Worm (Caenorhabditis elegans) whole organism, L4 larva: Measurements from ENCODE around the gene nck-1.

Source experiments
- R02D3.7 ChIP-seq: fragments of 150-350 bp; sonication (generic microtip); optimal IDR thresholded peaks from 3 replicates; lab custom pipeline; 2014; ENCODE audit warnings: missing biosample characterization, missing genetic modification characterization
- T20F7.1 ChIP-seq: fragments of 200-800 bp; sonication (Bioruptor generic); optimal IDR thresholded peaks from 2 replicates; lab custom pipeline; 2018; ENCODE audit warnings: mild to moderate bottlenecking, missing genetic modification characterization, missing compliant biosample characterization
- T26A8.4 ChIP-seq: fragments of 200-800 bp; sonication (Bioruptor generic); IDR thresholded peaks from 2 replicates; pipeline ENCODE4 v1.3.6; 2022; ENCODE audit warnings: missing genetic modification characterization, missing compliant biosample characterization
- Y105C5A.15 ChIP-seq: fragments of 200-800 bp; sonication (Bioruptor generic); IDR thresholded peaks from 2 replicates; pipeline ENCODE4 v1.3.6; 2022; ENCODE audit warnings: missing genetic modification characterization, missing compliant biosample characterization
- aha-1 ChIP-seq: fragments of 150-350 bp; peaks from one replicate; lab custom pipeline; 2014; ENCODE audit warnings: missing biosample characterization, missing genetic modification characterization
- daf-12 ChIP-seq: fragments of 150-350 bp; optimal IDR thresholded peaks from 2 replicates; lab custom pipeline; 2014; ENCODE audit warnings: missing biosample characterization, missing genetic modification reagents, missing genetic modification characterization
- daf-16 ChIP-seq, 3 experiments: sonication (generic microtip); optimal IDR thresholded peaks; 2 replicates each; lab custom pipeline; 2016 to 2017; ENCODE audit warnings: missing genetic modification characterization in 3 of 3, missing genetic modification reagents in 3 of 3, mild to moderate bottlenecking in 2 of 3, missing compliant biosample characterization in 2 of 3, missing biosample characterization in 1 of 3, moderate library complexity in 1 of 3
- daf-19 ChIP-seq: fragments of 200-800 bp; sonication (Bioruptor generic); conservative IDR thresholded peaks from 2 replicates; pipeline ENCODE4 v1.3.6; 2022; ENCODE audit warnings: missing genetic modification characterization, missing compliant biosample characterization
- dmd-6 ChIP-seq: fragments of 200-800 bp; sonication (Bioruptor generic); IDR thresholded peaks from 2 replicates; pipeline ENCODE4 v1.3.6; 2022; ENCODE audit warnings: missing genetic modification reagents, missing genetic modification characterization, missing compliant biosample characterization
- dve-1 ChIP-seq: sonication (generic microtip); optimal IDR thresholded peaks from 2 replicates; lab custom pipeline; 2017; ENCODE audit warnings: antibody characterized with exemption, mild to moderate bottlenecking, missing genetic modification characterization, missing compliant biosample characterization; ENCODE audit not compliant: insufficient read depth
- hif-1 ChIP-seq, 2 experiments: sonication (generic microtip); optimal IDR thresholded peaks; 2 replicates each; lab custom pipeline; 2016 to 2017; ENCODE audit warnings: missing compliant biosample characterization in 2 of 2, missing genetic modification characterization in 2 of 2, missing genetic modification reagents in 2 of 2, missing genotype in 2 of 2, mild to moderate bottlenecking in 1 of 2
- hlh-11 ChIP-seq: fragments of 200-800 bp; sonication (Bioruptor generic); optimal IDR thresholded peaks from 2 replicates; lab custom pipeline; 2018; ENCODE audit warnings: mild to moderate bottlenecking, missing genetic modification characterization, missing compliant biosample characterization
- hlh-30 ChIP-seq: sonication (generic microtip); optimal IDR thresholded peaks from 2 replicates; lab custom pipeline; 2017; ENCODE audit warnings: antibody characterized with exemption, mild to moderate bottlenecking, missing genetic modification characterization, missing compliant biosample characterization; ENCODE audit not compliant: insufficient read depth
- lin-13 ChIP-seq: fragments of 150-350 bp; optimal IDR thresholded peaks from 2 replicates; lab custom pipeline; 2014; ENCODE audit warnings: missing biosample characterization, missing genetic modification reagents, missing genetic modification characterization
- lsy-2 ChIP-seq, 2 experiments: fragments of 150-350 bp in 1 of 2; sonication (generic microtip) in 1 of 2; optimal IDR thresholded peaks; 2 replicates each; lab custom pipeline; 2014 to 2017; ENCODE audit warnings: missing biosample characterization in 2 of 2, missing genetic modification characterization in 2 of 2
- mdl-1 ChIP-seq, 2 experiments: fragments of 150-350 bp in 1 of 2; sonication (generic microtip) in 1 of 2; optimal IDR thresholded peaks; 2 replicates each; lab custom pipeline; 2014 to 2017; ENCODE audit warnings: missing biosample characterization in 2 of 2, missing genetic modification characterization in 2 of 2
- mdt-29 ChIP-seq: fragments of 200-800 bp; sonication (Bioruptor generic); IDR thresholded peaks from 2 replicates; pipeline ENCODE4 v1.3.6; 2022; ENCODE audit warnings: missing genetic modification reagents, missing genetic modification characterization, missing compliant biosample characterization
- mep-1 ChIP-seq: fragments of 150-350 bp; sonication (generic microtip); optimal IDR thresholded peaks from 3 replicates; lab custom pipeline; 2014; ENCODE audit warnings: missing biosample characterization, missing genetic modification characterization
- mxl-3 ChIP-seq: fragments of 200-800 bp; sonication (Bioruptor generic); optimal IDR thresholded peaks from 2 replicates; lab custom pipeline; 2018; ENCODE audit warnings: mild to moderate bottlenecking, missing genetic modification characterization, missing compliant biosample characterization
- nhr-102 ChIP-seq: sonication (generic microtip); optimal IDR thresholded peaks from 2 replicates; lab custom pipeline; 2016; ENCODE audit warnings: mild to moderate bottlenecking, missing genetic modification characterization, moderate library complexity, missing compliant biosample characterization
- nhr-111 ChIP-seq: fragments of 200-800 bp; sonication (Bioruptor generic); optimal IDR thresholded peaks from 2 replicates; lab custom pipeline; 2018; ENCODE audit warnings: mild to moderate bottlenecking, missing genetic modification characterization, missing compliant biosample characterization
- nhr-28 ChIP-seq: fragments of 150-350 bp; optimal IDR thresholded peaks from 2 replicates; lab custom pipeline; 2014; ENCODE audit warnings: missing biosample characterization, missing genetic modification characterization
- nhr-48 ChIP-seq: sonication (generic microtip); optimal IDR thresholded peaks from 2 replicates; lab custom pipeline; 2016; ENCODE audit warnings: mild to moderate bottlenecking, missing genetic modification characterization, missing compliant biosample characterization
- pha-4 ChIP-seq, 2 experiments: fragments of 150-350 bp in 1 of 2; fragments of 200-800 bp in 1 of 2; sonication (Bioruptor generic) in 1 of 2; IDR thresholded peaks in 1 of 2; optimal IDR thresholded peaks in 1 of 2; 2 replicates each; pipeline versions ENCODE4 v1.3.6 to Lab custom; 2014 to 2022; ENCODE audit warnings: missing genetic modification characterization in 2 of 2, missing genetic modification reagents in 2 of 2, missing biosample characterization in 1 of 2, missing compliant biosample characterization in 1 of 2
- php-3 ChIP-seq: fragments of 200-800 bp; sonication (Bioruptor generic); IDR thresholded peaks from 2 replicates; pipeline ENCODE4 v1.3.6; 2022; ENCODE audit warnings: missing genetic modification reagents, missing genetic modification characterization, missing compliant biosample characterization
- set-16 ChIP-seq: fragments of 200-800 bp; sonication (Bioruptor generic); IDR thresholded peaks from 2 replicates; pipeline ENCODE4 v1.3.6; 2022; ENCODE audit warnings: missing genetic modification reagents, missing genetic modification characterization, missing compliant biosample characterization
- snpc-1.2 ChIP-seq: fragments of 200-800 bp; sonication (Bioruptor generic); IDR thresholded peaks from 2 replicates; pipeline ENCODE4 v1.3.6; 2022; ENCODE audit warnings: missing genetic modification reagents, missing genetic modification characterization, missing compliant biosample characterization
- spr-1 ChIP-seq: sonication (generic microtip); optimal IDR thresholded peaks from 2 replicates; lab custom pipeline; 2016; ENCODE audit warnings: mild to moderate bottlenecking, missing genetic modification characterization, missing compliant biosample characterization
- tag-97 ChIP-seq: fragments of 200-800 bp; sonication (Bioruptor generic); IDR thresholded peaks from 2 replicates; pipeline ENCODE4 v1.3.6; 2022; ENCODE audit warnings: missing genetic modification characterization, missing compliant biosample characterization
- unc-62 ChIP-seq, 3 experiments: fragments of 150-350 bp in 1 of 3; sonication (generic microtip); optimal IDR thresholded peaks in 2 of 3; peaks in 1 of 3; 1 replicate in 1 of 3; 2 replicates in 2 of 3; lab custom pipeline; 2014 to 2017; ENCODE audit warnings: missing biosample characterization in 3 of 3, missing genetic modification characterization in 3 of 3, missing genetic modification reagents in 3 of 3, missing genotype in 1 of 3
- ztf-11 ChIP-seq: fragments of 150-350 bp; optimal IDR thresholded peaks from 2 replicates; lab custom pipeline; 2014; ENCODE audit warnings: missing biosample characterization, missing genetic modification characterization

nck-1 gene

ce11 chrX:4140755-4141417 is 12.4 kb downstream of the nck-1 start:
- TF ChIP-seq nhr-102 (tag; lab: Kevin White, UChicago) (peak; percentile 31), lsy-2 (tag; optimal IDR thresholded peaks at IDR 0.05; lab: Kevin White, UChicago) (peak in 1 of 2 experiments; percentile 25), daf-16 (GFP tag; optimal IDR thresholded peaks at IDR 0.05; lab: Kevin White, UChicago) (peak in 1 of 2 experiments; percentile 69), daf-16 (tag; optimal IDR thresholded peaks at IDR 0.05; lab: Kevin White, UChicago) (peak; percentile 94), mxl-3 (GFP tag; lab: Kevin White, UChicago) (peak; percentile 16), dmd-6 (peak; percentile 46), spr-1 (tag; lab: Kevin White, UChicago) (no peak), dve-1 (tag; lab: Kevin White, UChicago) (peak; percentile 43), mdl-1 (tag; optimal IDR thresholded peaks at IDR 0.05; lab: Kevin White, UChicago) (peak in 1 of 2 experiments; percentile 76), nhr-48 (tag; lab: Kevin White, UChicago) (peak; percentile 41), snpc-1.2 (GFP tag; lab: Robert Waterston, UW) (0 out of 2 replicates have a peak, but pooled peaks have one; percentile 28), hif-1 (tag; optimal IDR thresholded peaks at IDR 0.05; lab: Kevin White, UChicago) (peak in 1 of 2 experiments; percentile 91), hlh-30 (tag; lab: Kevin White, UChicago) (peak; percentile 44), T20F7.1 (no peak), ztf-11 (tag; lab: Kevin White, UChicago) (no peak), nhr-28 (tag; lab: Kevin White, UChicago) (peak; percentile 63), unc-62 (GFP tag; optimal IDR thresholded peaks at IDR 0.05 in 1 of 2; lab: Kevin White, UChicago) (peak in 1 of 2 experiments; percentile 94), unc-62 (tag; optimal IDR thresholded peaks at IDR 0.05; lab: Kevin White, UChicago) (no peak), hlh-11 (peak; percentile 62), aha-1 (tag; lab: Kevin White, UChicago) (peak; percentile 70), mep-1 (tag; lab: Kevin White, UChicago) (peak; percentile 3), daf-12 (tag; lab: Kevin White, UChicago) (no peak), daf-19 (GFP tag; lab: Robert Waterston, UW) (no peak), php-3 (GFP tag; lab: Robert Waterston, UW) (0 out of 2 replicates have a peak, but pooled peaks have one; percentile 18)

- TF ChIP-seq tag-97 (GFP tag; lab: Robert Waterston, UW), result no peak
- 0 out of 2 replicates have a peak, but pooled peaks have one; percentile 29 for TF ChIP-seq T26A8.4 (GFP tag; lab: Robert Waterston, UW)
- TF ChIP-seq mdt-29, result no peak
- peak in 1 of 2 experiments; percentile 60 for TF ChIP-seq mdl-1 (tag; optimal IDR thresholded peaks at IDR 0.05; lab: Kevin White, UChicago)
- TF ChIP-seq aha-1 (tag; lab: Kevin White, UChicago), result peak; percentile 99
- TF ChIP-seq hlh-11, result peak; percentile 34
- no peak for TF ChIP-seq Y105C5A.15 (GFP tag; lab: Robert Waterston, UW)
- TF ChIP-seq lsy-2 (tag; optimal IDR thresholded peaks at IDR 0.05; lab: Kevin White, UChicago), result peak in 1 of 2 experiments; percentile 32
- TF ChIP-seq pha-4 (GFP tag; IDR thresholded peaks at IDR 0.05; lab: Robert Waterston, UW), result peak; percentile 40; the same call in 1 of the 2 replicates
- no peak for TF ChIP-seq pha-4 (tag; optimal IDR thresholded peaks at IDR 0.05; lab: Kevin White, UChicago)
- TF ChIP-seq hif-1 (tag; optimal IDR thresholded peaks at IDR 0.05; lab: Kevin White, UChicago), result peak in 1 of 2 experiments; percentile 97
- no peak for TF ChIP-seq lin-13 (GFP tag; lab: Kevin White, UChicago)
- TF ChIP-seq hlh-30 (tag; lab: Kevin White, UChicago), result peak; percentile 36
- no peak for TF ChIP-seq php-3 (GFP tag; lab: Robert Waterston, UW)
- TF ChIP-seq daf-16 (GFP tag; optimal IDR thresholded peaks at IDR 0.05; lab: Kevin White, UChicago), result no peak
- peak; percentile 29 for TF ChIP-seq daf-16 (tag; optimal IDR thresholded peaks at IDR 0.05; lab: Kevin White, UChicago)
- TF ChIP-seq unc-62 (GFP tag; optimal IDR thresholded peaks at IDR 0.05 in 1 of 2; lab: Kevin White, UChicago), result peak in 1 of 2 experiments; percentile 86
- no peak for TF ChIP-seq unc-62 (tag; optimal IDR thresholded peaks at IDR 0.05; lab: Kevin White, UChicago)
- TF ChIP-seq snpc-1.2 (GFP tag; lab: Robert Waterston, UW), result peak; percentile 55; the same call in 1 of the 2 replicates
- TF ChIP-seq nhr-111 (GFP tag; lab: Kevin White, UChicago), result no peak
- peak; percentile 35; the same call in 1 of the 2 replicates for TF ChIP-seq dmd-6
- peak; percentile 63 for TF ChIP-seq nhr-28 (tag; lab: Kevin White, UChicago)
- no peak for TF ChIP-seq R02D3.7
- 0 out of 2 replicates have a peak, but pooled peaks have one; percentile 15 for TF ChIP-seq set-16 (GFP tag; lab: Robert Waterston, UW)
- TF ChIP-seq, all 104 proteins: peak for 14
Measured at ce11 chrX:4139593-4140565, 13.4 kb downstream of the nck-1 start, which contains the start of gene ZK470.4. Gene ZK470.4 (minus strand): TSS chrX:4139767.
